Fruit fly (Drosophila melanogaster): ENCODE measurements around the gene CG13066.

DNA sequence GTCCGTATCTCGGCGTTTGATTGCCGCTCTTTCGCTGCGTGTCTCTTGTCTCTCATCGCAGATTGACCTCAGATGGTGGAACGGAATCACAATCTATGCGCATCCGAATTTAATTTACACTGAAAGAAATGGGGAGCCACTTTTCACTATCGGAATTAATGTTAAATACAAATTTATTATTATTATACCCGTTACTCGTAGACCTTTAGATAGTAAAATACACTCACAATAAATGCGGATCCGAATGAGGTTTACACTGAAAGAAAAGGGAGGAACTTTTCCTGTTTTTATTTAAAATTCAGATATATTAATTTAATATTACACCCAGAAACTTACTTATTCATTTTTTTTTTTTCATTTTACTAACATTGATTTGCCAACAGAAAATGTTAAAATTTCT is 16.4 kb downstream of the CG13066 start:
- TF ChIP-seq CG8478 (optimal IDR thresholded peaks at IDR 0.05) (no peak), CTCF (optimal IDR thresholded peaks at IDR 0.05) (no peak)

All from S2 (cell line).